Worm (Caenorhabditis elegans) whole organism, L2 larva: ENCODE data around the gene sup-9.

Experiments
- C34F6.9 ChIP-seq: fragments of 150-350 bp; optimal IDR thresholded peaks from 2 replicates; lab custom pipeline; 2014; ENCODE audit warnings: missing biosample characterization, missing genetic modification characterization
- F13H6.1 ChIP-seq: sonication (generic microtip); optimal IDR thresholded peaks from 2 replicates; lab custom pipeline; 2016; ENCODE audit warnings: missing genetic modification characterization, missing compliant biosample characterization
- R02D3.7 ChIP-seq: fragments of 150-350 bp; optimal IDR thresholded peaks from 2 replicates; lab custom pipeline; 2014; ENCODE audit warnings: missing biosample characterization, missing genetic modification characterization
- Y55F3AM.14 ChIP-seq: fragments of 200-800 bp; sonication (Bioruptor generic); optimal IDR thresholded peaks from 2 replicates; lab custom pipeline; 2018; ENCODE audit warnings: mild to moderate bottlenecking, missing genetic modification characterization, missing compliant biosample characterization
- ZK546.5 ChIP-seq: sonication (generic microtip); optimal IDR thresholded peaks from 2 replicates; lab custom pipeline; 2017; ENCODE audit warnings: missing biosample characterization, missing genetic modification characterization
- alr-1 ChIP-seq: fragments of 150-350 bp; optimal IDR thresholded peaks from 2 replicates; lab custom pipeline; 2014; ENCODE audit warnings: missing biosample characterization, missing genetic modification characterization
- aly-2 ChIP-seq: fragments of 150-350 bp; optimal IDR thresholded peaks from 2 replicates; lab custom pipeline; 2014; ENCODE audit warnings: missing biosample characterization, missing genetic modification characterization
- ama-1 ChIP-seq: fragments of 150-350 bp; optimal IDR thresholded peaks from 2 replicates; lab custom pipeline; 2018; ENCODE audit warnings: inconsistent platforms
- blmp-1 ChIP-seq: sonication (generic microtip); optimal IDR thresholded peaks from 2 replicates; lab custom pipeline; 2017; ENCODE audit warnings: missing genetic modification characterization, mild to moderate bottlenecking, missing compliant biosample characterization, antibody characterized with exemption, moderate library complexity; ENCODE audit not compliant: insufficient read depth
- ceh-16 ChIP-seq: fragments of 150-350 bp; optimal IDR thresholded peaks from 2 replicates; lab custom pipeline; 2014; ENCODE audit warnings: missing biosample characterization, missing genetic modification characterization
- ceh-82 ChIP-seq: fragments of 150-350 bp; optimal IDR thresholded peaks from 2 replicates; lab custom pipeline; 2014; ENCODE audit warnings: missing biosample characterization, missing genetic modification characterization
- crh-2 ChIP-seq: sonication (generic microtip); optimal IDR thresholded peaks from 2 replicates; lab custom pipeline; 2017; ENCODE audit warnings: missing biosample characterization, missing genetic modification characterization
- dmd-4 ChIP-seq: sonication (generic microtip); optimal IDR thresholded peaks from 2 replicates; lab custom pipeline; 2017; ENCODE audit warnings: missing biosample characterization, missing genetic modification characterization
- egl-27 ChIP-seq: sonication (generic microtip); optimal IDR thresholded peaks from 3 replicates; lab custom pipeline; 2017; ENCODE audit warnings: missing biosample characterization, missing genetic modification reagents, missing genetic modification characterization
- elt-3 ChIP-seq: sonication (generic microtip); optimal IDR thresholded peaks from 2 replicates; lab custom pipeline; 2017; ENCODE audit warnings: missing biosample characterization, missing genetic modification characterization
- gmeb-1 ChIP-seq: fragments of 150-350 bp; optimal IDR thresholded peaks from 2 replicates; lab custom pipeline; 2014; ENCODE audit warnings: missing biosample characterization, missing genetic modification characterization
- lin-13 ChIP-seq: fragments of 150-350 bp; optimal IDR thresholded peaks from 2 replicates; lab custom pipeline; 2014; ENCODE audit warnings: missing biosample characterization, missing genetic modification reagents, missing genetic modification characterization
- lin-39 ChIP-seq: fragments of 150-350 bp; optimal IDR thresholded peaks from 2 replicates; lab custom pipeline; 2014; ENCODE audit warnings: missing biosample characterization, missing genetic modification reagents, missing genetic modification characterization
- lsy-2 ChIP-seq, 2 experiments: fragments of 150-350 bp in 1 of 2; sonication (generic microtip) in 1 of 2; optimal IDR thresholded peaks; 2 replicates each; lab custom pipeline; 2014 to 2017; ENCODE audit warnings: missing biosample characterization in 2 of 2, missing genetic modification characterization in 2 of 2
- mab-5 ChIP-seq: fragments of 150-350 bp; optimal IDR thresholded peaks from 2 replicates; lab custom pipeline; 2014; ENCODE audit warnings: missing biosample characterization, missing genetic modification characterization
- mbf-1 ChIP-seq: sonication (generic microtip); optimal IDR thresholded peaks from 2 replicates; lab custom pipeline; 2017; ENCODE audit warnings: missing biosample characterization, missing genetic modification characterization
- nhr-11 ChIP-seq: fragments of 150-350 bp; optimal IDR thresholded peaks from 2 replicates; lab custom pipeline; 2014; ENCODE audit warnings: missing biosample characterization, missing genetic modification characterization
- nhr-12 ChIP-seq: fragments of 150-350 bp; optimal IDR thresholded peaks from 2 replicates; lab custom pipeline; 2014; ENCODE audit warnings: missing biosample characterization, missing genetic modification characterization
- nhr-129 ChIP-seq: fragments of 150-350 bp; optimal IDR thresholded peaks from 2 replicates; lab custom pipeline; 2014; ENCODE audit warnings: missing biosample characterization, missing genetic modification characterization
- nhr-21 ChIP-seq: fragments of 150-350 bp; optimal IDR thresholded peaks from 2 replicates; lab custom pipeline; 2014; ENCODE audit warnings: missing biosample characterization, missing genetic modification characterization
- nhr-23 ChIP-seq: fragments of 150-350 bp; optimal IDR thresholded peaks from 2 replicates; lab custom pipeline; 2014; ENCODE audit warnings: missing biosample characterization, missing genetic modification reagents, missing genetic modification characterization
- nhr-237 ChIP-seq: fragments of 150-350 bp; optimal IDR thresholded peaks from 2 replicates; lab custom pipeline; 2014; ENCODE audit warnings: missing biosample characterization, missing genetic modification characterization
- nhr-25 ChIP-seq: fragments of 150-350 bp; sonication (generic microtip); optimal IDR thresholded peaks from 3 replicates; lab custom pipeline; 2014; ENCODE audit warnings: missing biosample characterization, missing genetic modification characterization
- nhr-6 ChIP-seq: fragments of 150-350 bp; optimal IDR thresholded peaks from 2 replicates; lab custom pipeline; 2014; ENCODE audit warnings: missing biosample characterization, missing genetic modification characterization
- nhr-77 ChIP-seq: fragments of 150-350 bp; optimal IDR thresholded peaks from 2 replicates; lab custom pipeline; 2014; ENCODE audit warnings: missing biosample characterization, missing genetic modification characterization
- peb-1 ChIP-seq: fragments of 150-350 bp; optimal IDR thresholded peaks from 2 replicates; lab custom pipeline; 2014; ENCODE audit warnings: missing biosample characterization, missing genetic modification characterization
- sem-4 ChIP-seq: fragments of 150-350 bp; optimal IDR thresholded peaks from 2 replicates; lab custom pipeline; 2014; ENCODE audit warnings: missing biosample characterization, missing genetic modification reagents, missing genetic modification characterization
- skn-1 ChIP-seq: sonication (generic microtip); optimal IDR thresholded peaks from 2 replicates; lab custom pipeline; 2017; ENCODE audit warnings: missing biosample characterization, missing genetic modification characterization
- sma-3 ChIP-seq: sonication (generic microtip); optimal IDR thresholded peaks from 2 replicates; lab custom pipeline; 2016; ENCODE audit warnings: missing genetic modification reagents, missing genetic modification characterization, missing compliant biosample characterization
- sma-9 ChIP-seq, 2 experiments: fragments of 150-350 bp in 1 of 2; sonication (generic microtip) in 1 of 2; optimal IDR thresholded peaks; 2 replicates each; lab custom pipeline; 2014 to 2016; ENCODE audit warnings: missing genetic modification characterization in 2 of 2, mild to moderate bottlenecking in 1 of 2, missing biosample characterization in 1 of 2, missing compliant biosample characterization in 1 of 2, missing genetic modification reagents in 1 of 2, moderate library complexity in 1 of 2
- snpc-4 ChIP-seq: fragments of 150-350 bp; optimal IDR thresholded peaks from 2 replicates; lab custom pipeline; 2014; ENCODE audit warnings: missing biosample characterization, missing genetic modification characterization
- unc-39 ChIP-seq: fragments of 150-350 bp; optimal IDR thresholded peaks from 2 replicates; lab custom pipeline; 2014; ENCODE audit warnings: missing biosample characterization, missing genetic modification characterization
- unc-55 ChIP-seq: fragments of 150-350 bp; sonication (generic microtip); optimal IDR thresholded peaks from 3 replicates; lab custom pipeline; 2014; ENCODE audit warnings: missing biosample characterization, missing genetic modification reagents, missing genetic modification characterization
- unc-62 ChIP-seq: fragments of 150-350 bp; optimal IDR thresholded peaks from 2 replicates; lab custom pipeline; 2014; ENCODE audit warnings: missing biosample characterization, missing genetic modification reagents, missing genetic modification characterization
- zag-1 ChIP-seq: fragments of 150-350 bp; optimal IDR thresholded peaks from 2 replicates; lab custom pipeline; 2014; ENCODE audit warnings: missing biosample characterization, missing genetic modification characterization
- ztf-1 ChIP-seq: fragments of 200-800 bp; sonication (Bioruptor generic); conservative IDR thresholded peaks from 2 replicates; pipeline ENCODE4 v1.3.6; 2022; ENCODE audit warnings: missing genetic modification characterization, missing compliant biosample characterization
- ztf-11 ChIP-seq: sonication (generic microtip); optimal IDR thresholded peaks from 2 replicates; lab custom pipeline; 2017; ENCODE audit warnings: missing biosample characterization, missing genetic modification characterization
- ztf-4 ChIP-seq: fragments of 150-350 bp; optimal IDR thresholded peaks from 2 replicates; lab custom pipeline; 2014; ENCODE audit warnings: missing biosample characterization, missing genetic modification characterization

The sup-9 gene

ce11 chrII:2686985-2687675 lies at the start of gene sup-9, which contains the start of gene nspf-1:
Gene sup-9 (minus strand): TSS chrII:2687027.
Gene nspf-1 (plus strand): TSS chrII:2687625.
- TF ChIP-seq alr-1 (tag; lab: Kevin White, UChicago): no peak
- no peak for TF ChIP-seq unc-55 (GFP tag; lab: Kevin White, UChicago)
- no peak for TF ChIP-seq nhr-11 (tag; lab: Kevin White, UChicago)
- peak; percentile 24 for TF ChIP-seq sem-4 (tag; lab: Kevin White, UChicago)
- no peak for TF ChIP-seq mbf-1 (tag; lab: Kevin White, UChicago)
- no peak for TF ChIP-seq nhr-129
- no peak for TF ChIP-seq sma-3 (GFP tag; lab: Kevin White, UChicago)
- no peak for TF ChIP-seq egl-27 (tag; lab: Kevin White, UChicago)
- no peak for TF ChIP-seq lin-39 (tag; lab: Kevin White, UChicago)
- TF ChIP-seq ceh-82 (tag; lab: Kevin White, UChicago): no peak
- no peak for TF ChIP-seq snpc-4 (tag; lab: Kevin White, UChicago)
- TF ChIP-seq zag-1 (tag; lab: Kevin White, UChicago): no peak
- TF ChIP-seq ZK546.5 (tag; lab: Kevin White, UChicago): no peak
- TF ChIP-seq ztf-4 (tag; lab: Kevin White, UChicago): no peak
- no peak for TF ChIP-seq Y55F3AM.14 (GFP tag; lab: Kevin White, UChicago)
- no peak for TF ChIP-seq ztf-1 (GFP tag; lab: Robert Waterston, UW)
- no peak for TF ChIP-seq skn-1 (tag; lab: Kevin White, UChicago)
- TF ChIP-seq gmeb-1 (tag; lab: Kevin White, UChicago): no peak
- no peak for TF ChIP-seq ztf-11 (tag; lab: Kevin White, UChicago)
- TF ChIP-seq C34F6.9: peak; percentile 26
- peak; percentile 49 for TF ChIP-seq sma-9 (GFP tag; optimal IDR thresholded peaks at IDR 0.05; lab: Kevin White, UChicago)
- no peak for TF ChIP-seq sma-9 (tag; optimal IDR thresholded peaks at IDR 0.05; lab: Kevin White, UChicago)
- no peak for TF ChIP-seq aly-2 (tag; lab: Kevin White, UChicago)
- TF ChIP-seq ama-1: no peak
- TF ChIP-seq mab-5 (tag; lab: Kevin White, UChicago): no peak
- no peak for TF ChIP-seq ceh-16 (tag; lab: Kevin White, UChicago)
- TF ChIP-seq nhr-23 (tag; lab: Kevin White, UChicago): no peak
- no peak for TF ChIP-seq dmd-4
- TF ChIP-seq nhr-21 (tag; lab: Kevin White, UChicago): no peak
- peak in 1 of 2 experiments; percentile 28 for TF ChIP-seq lsy-2 (tag; optimal IDR thresholded peaks at IDR 0.05; lab: Kevin White, UChicago)
- TF ChIP-seq nhr-77 (tag; lab: Kevin White, UChicago): no peak
- TF ChIP-seq blmp-1 (tag; lab: Kevin White, UChicago): no peak
- TF ChIP-seq nhr-25 (tag; lab: Kevin White, UChicago): no peak
- no peak for TF ChIP-seq R02D3.7 (tag; lab: Kevin White, UChicago)
- no peak for TF ChIP-seq peb-1 (tag; lab: Kevin White, UChicago)
- no peak for TF ChIP-seq elt-3 (tag; lab: Kevin White, UChicago)
- TF ChIP-seq lin-13: peak; percentile 59
- TF ChIP-seq nhr-12 (tag; lab: Kevin White, UChicago): no peak
- TF ChIP-seq nhr-6 (tag; lab: Kevin White, UChicago): no peak
- no peak for TF ChIP-seq crh-2 (tag; lab: Kevin White, UChicago)
- TF ChIP-seq unc-62 (GFP tag; lab: Kevin White, UChicago): no peak
- no peak for TF ChIP-seq nhr-237 (tag; lab: Kevin White, UChicago)
- peak; percentile 44 for TF ChIP-seq F13H6.1 (tag; lab: Kevin White, UChicago)
- TF ChIP-seq, all 48 proteins: peak for 6

ce11 chrII:2736156-2736728 lies 49.4 kb upstream of the sup-9 start, which contains the start of gene T05A8.8:
Gene T05A8.8 (plus strand): TSS chrII:2736678.
- TF ChIP-seq mbf-1 (tag; lab: Kevin White, UChicago) (no peak), ceh-82 (tag; lab: Kevin White, UChicago) (no peak), sma-9 (GFP tag; optimal IDR thresholded peaks at IDR 0.05; lab: Kevin White, UChicago) (no peak), sma-9 (tag; optimal IDR thresholded peaks at IDR 0.05; lab: Kevin White, UChicago) (no peak), R02D3.7 (tag; lab: Kevin White, UChicago) (no peak), nhr-237 (tag; lab: Kevin White, UChicago) (no peak), unc-39 (tag; lab: Kevin White, UChicago) (no peak), gmeb-1 (tag; lab: Kevin White, UChicago) (no peak), nhr-12 (tag; lab: Kevin White, UChicago) (no peak), lin-39 (tag; lab: Kevin White, UChicago) (no peak), ceh-16 (tag; lab: Kevin White, UChicago) (no peak), nhr-77 (tag; lab: Kevin White, UChicago) (no peak), alr-1 (tag; lab: Kevin White, UChicago) (no peak), ztf-4 (tag; lab: Kevin White, UChicago) (no peak)
- TF ChIP-seq, all 48 proteins: peak for 0
